Worm (Caenorhabditis elegans) whole organism, L1 larva: Measurements from ENCODE around the gene T24C4.2.

Experiments used
- C34B4.2 ChIP-seq: sonication (generic microtip); optimal IDR thresholded peaks from 2 replicates; lab custom pipeline; 2017; ENCODE audit warnings: mild to moderate bottlenecking, missing genetic modification characterization, missing compliant biosample characterization
- F16B12.6 ChIP-seq: fragments of 150-350 bp; optimal IDR thresholded peaks from 2 replicates; lab custom pipeline; 2014; ENCODE audit warnings: missing biosample characterization, missing genetic modification characterization
- alr-1 ChIP-seq: fragments of 200-800 bp; sonication (Bioruptor generic); optimal IDR thresholded peaks from 2 replicates; lab custom pipeline; 2018; ENCODE audit warnings: borderline replicate concordance, mild to moderate bottlenecking, missing genetic modification characterization, missing compliant biosample characterization
- aly-2 ChIP-seq: fragments of 150-350 bp; optimal IDR thresholded peaks from 2 replicates; lab custom pipeline; 2014; ENCODE audit warnings: missing biosample characterization, missing genetic modification characterization
- ama-1 ChIP-seq: fragments of 150-350 bp; optimal IDR thresholded peaks from 2 replicates; lab custom pipeline; 2014
- ceh-8 ChIP-seq: fragments of 200-800 bp; sonication (Bioruptor generic); optimal IDR thresholded peaks from 2 replicates; lab custom pipeline; 2018; ENCODE audit warnings: mild to moderate bottlenecking, missing genetic modification characterization, moderate library complexity, missing compliant biosample characterization
- dpl-1 ChIP-seq, 3 experiments: fragments of 150-350 bp in 2 of 3; sonication (generic microtip) in 1 of 3; optimal IDR thresholded peaks; 2 replicates each; lab custom pipeline; 2014 to 2017; ENCODE audit warnings: missing biosample characterization in 3 of 3, missing genetic modification characterization in 3 of 3, missing genetic modification reagents in 3 of 3
- dsc-1 ChIP-seq: sonication (generic microtip); optimal IDR thresholded peaks from 2 replicates; lab custom pipeline; 2016; ENCODE audit warnings: mild to moderate bottlenecking, missing genetic modification characterization, missing compliant biosample characterization
- egl-13 ChIP-seq: sonication (generic microtip); optimal IDR thresholded peaks from 2 replicates; lab custom pipeline; 2016; ENCODE audit warnings: missing genotype, missing genetic modification reagents, missing genetic modification characterization, missing compliant biosample characterization
- egl-27 ChIP-seq, 2 experiments: fragments of 150-350 bp in 1 of 2; sonication (generic microtip); optimal IDR thresholded peaks; 3 replicates each; lab custom pipeline; 2017 to 2018; ENCODE audit warnings: missing biosample characterization in 2 of 2, missing genetic modification characterization in 2 of 2, missing genetic modification reagents in 2 of 2
- elt-2 ChIP-seq: sonication (generic microtip); optimal IDR thresholded peaks from 2 replicates; lab custom pipeline; 2016; ENCODE audit warnings: missing genetic modification characterization, mild to moderate bottlenecking, inconsistent platforms, missing compliant biosample characterization, missing genetic modification reagents
- elt-3 ChIP-seq, 6 experiments: fragments of 150-350 bp in 1 of 6; sonication (generic microtip); optimal IDR thresholded peaks; 2 replicates each; lab custom pipeline; 2017 to 2018; ENCODE audit warnings: missing biosample characterization in 6 of 6, missing genetic modification characterization in 6 of 6, inconsistent platforms in 1 of 6
- ets-5 ChIP-seq: fragments of 200-800 bp; sonication (Bioruptor generic); IDR thresholded peaks from 2 replicates; pipeline ENCODE4 v1.3.6; 2022; ENCODE audit warnings: missing genetic modification characterization, missing compliant biosample characterization
- fkh-4 ChIP-seq: sonication (generic microtip); optimal IDR thresholded peaks from 2 replicates; lab custom pipeline; 2016; ENCODE audit warnings: missing compliant biosample characterization, missing genetic modification characterization, borderline replicate concordance
- fos-1 ChIP-seq: fragments of 150-350 bp; optimal IDR thresholded peaks from 2 replicates; lab custom pipeline; 2014; ENCODE audit warnings: missing biosample characterization, missing genetic modification characterization
- grh-1 ChIP-seq: fragments of 200-800 bp; sonication (Bioruptor generic); IDR thresholded peaks from 2 replicates; pipeline ENCODE4 v1.3.6; 2022; ENCODE audit warnings: missing genetic modification reagents, missing genetic modification characterization, missing compliant biosample characterization
- hlh-4 ChIP-seq: sonication (generic microtip); optimal IDR thresholded peaks from 2 replicates; lab custom pipeline; 2016; ENCODE audit warnings: mild to moderate bottlenecking, missing genetic modification characterization, missing compliant biosample characterization
- hpl-2 ChIP-seq: fragments of 150-350 bp; optimal IDR thresholded peaks from 2 replicates; lab custom pipeline; 2014; ENCODE audit warnings: missing biosample characterization, missing genetic modification reagents, missing genetic modification characterization
- isw-1 ChIP-seq: fragments of 200-800 bp; sonication (Bioruptor generic); IDR thresholded peaks from 2 replicates; pipeline ENCODE4 v1.3.6; 2022; ENCODE audit warnings: missing genetic modification characterization, missing compliant biosample characterization
- lin-13 ChIP-seq: fragments of 150-350 bp; optimal IDR thresholded peaks from 2 replicates; lab custom pipeline; 2014; ENCODE audit warnings: missing biosample characterization, missing genetic modification reagents, missing genetic modification characterization
- lin-14 ChIP-seq: fragments of 200-800 bp; sonication (Bioruptor generic); optimal IDR thresholded peaks from 2 replicates; lab custom pipeline; 2018; ENCODE audit warnings: mild to moderate bottlenecking, missing genetic modification characterization, moderate library complexity, missing compliant biosample characterization
- lin-15B ChIP-seq: fragments of 150-350 bp; sonication (generic microtip); optimal IDR thresholded peaks from 3 replicates; lab custom pipeline; 2014; ENCODE audit warnings: missing biosample characterization, missing genetic modification characterization
- lin-39 ChIP-seq: fragments of 150-350 bp; optimal IDR thresholded peaks from 2 replicates; lab custom pipeline; 2014; ENCODE audit warnings: missing biosample characterization, missing genetic modification reagents, missing genetic modification characterization
- lsy-2 ChIP-seq, 2 experiments: fragments of 150-350 bp; optimal IDR thresholded peaks; 2 replicates each; lab custom pipeline; 2014; ENCODE audit warnings: missing biosample characterization in 2 of 2, missing genetic modification characterization in 2 of 2
- mab-9 ChIP-seq: fragments of 200-800 bp; sonication (Bioruptor generic); IDR thresholded peaks from 2 replicates; pipeline ENCODE4 v1.3.6; 2022; ENCODE audit warnings: missing genetic modification reagents, missing genetic modification characterization, missing compliant biosample characterization
- mdl-1 ChIP-seq, 2 experiments: fragments of 150-350 bp; optimal IDR thresholded peaks; 2 replicates each; lab custom pipeline; 2014 to 2017; ENCODE audit warnings: missing biosample characterization in 2 of 2, missing genetic modification characterization in 2 of 2, inconsistent platforms in 1 of 2
- mef-2 ChIP-seq: fragments of 150-350 bp; optimal IDR thresholded peaks from 2 replicates; lab custom pipeline; 2014; ENCODE audit warnings: missing biosample characterization, missing genetic modification characterization
- mep-1 ChIP-seq: fragments of 150-350 bp; optimal IDR thresholded peaks from 2 replicates; lab custom pipeline; 2014; ENCODE audit warnings: missing biosample characterization, missing genetic modification characterization
- nhr-11 ChIP-seq: fragments of 150-350 bp; optimal IDR thresholded peaks from 2 replicates; lab custom pipeline; 2014; ENCODE audit warnings: missing biosample characterization, missing genetic modification characterization
- nhr-237 ChIP-seq: fragments of 150-350 bp; optimal IDR thresholded peaks from 2 replicates; lab custom pipeline; 2014; ENCODE audit warnings: missing biosample characterization, missing genetic modification characterization
- nhr-71 ChIP-seq: sonication (generic microtip); optimal IDR thresholded peaks from 2 replicates; lab custom pipeline; 2016; ENCODE audit warnings: mild to moderate bottlenecking, missing genetic modification characterization, moderate library complexity, missing compliant biosample characterization
- nhr-77 ChIP-seq: fragments of 150-350 bp; optimal IDR thresholded peaks from 2 replicates; lab custom pipeline; 2014; ENCODE audit warnings: missing biosample characterization, missing genetic modification characterization
- nhr-84 ChIP-seq: sonication (generic microtip); optimal IDR thresholded peaks from 2 replicates; lab custom pipeline; 2017; ENCODE audit warnings: missing biosample characterization, missing genetic modification characterization
- nhr-85 ChIP-seq: sonication (generic microtip); peaks from one replicate; lab custom pipeline; 2016; ENCODE audit warnings: missing genetic modification characterization, inconsistent platforms, missing compliant biosample characterization
- nhr-90 ChIP-seq: sonication (generic microtip); optimal IDR thresholded peaks from 2 replicates; lab custom pipeline; 2016; ENCODE audit warnings: mild to moderate bottlenecking, missing genetic modification characterization, missing compliant biosample characterization; ENCODE audit not compliant: poor library complexity
- pag-3 ChIP-seq: sonication (generic microtip); optimal IDR thresholded peaks from 2 replicates; lab custom pipeline; 2017; ENCODE audit warnings: missing genetic modification characterization, mild to moderate bottlenecking, missing compliant biosample characterization, antibody characterized with exemption, borderline replicate concordance; ENCODE audit not compliant: insufficient read depth
- pqm-1 ChIP-seq: sonication (generic microtip); optimal IDR thresholded peaks from 3 replicates; lab custom pipeline; 2017; ENCODE audit warnings: missing biosample characterization, missing genetic modification characterization
- rnt-1 ChIP-seq: sonication (generic microtip); optimal IDR thresholded peaks from 2 replicates; lab custom pipeline; 2016; ENCODE audit warnings: mild to moderate bottlenecking, missing genetic modification characterization, moderate library complexity, missing compliant biosample characterization
- skn-1 ChIP-seq: fragments of 150-350 bp; optimal IDR thresholded peaks from 2 replicates; lab custom pipeline; 2014; ENCODE audit warnings: missing biosample characterization, missing genetic modification characterization
- snu-23 ChIP-seq: sonication (generic microtip); optimal IDR thresholded peaks from 2 replicates; lab custom pipeline; 2016; ENCODE audit warnings: missing genetic modification characterization, missing compliant biosample characterization
- sox-4 ChIP-seq: sonication (generic microtip); optimal IDR thresholded peaks from 2 replicates; lab custom pipeline; 2016; ENCODE audit warnings: missing genetic modification characterization, missing compliant biosample characterization
- sptf-1 ChIP-seq: fragments of 150-350 bp; optimal IDR thresholded peaks from 2 replicates; lab custom pipeline; 2014; ENCODE audit warnings: missing biosample characterization, missing genetic modification characterization
- sup-37 ChIP-seq: fragments of 200-800 bp; sonication (Bioruptor generic); optimal IDR thresholded peaks from 2 replicates; lab custom pipeline; 2018; ENCODE audit warnings: mild to moderate bottlenecking, missing genetic modification characterization, missing compliant biosample characterization
- swsn-7 ChIP-seq: sonication (generic microtip); optimal IDR thresholded peaks from 2 replicates; lab custom pipeline; 2016; ENCODE audit warnings: missing genetic modification characterization, missing compliant biosample characterization
- tbx-2 ChIP-seq: sonication (generic microtip); optimal IDR thresholded peaks from 2 replicates; lab custom pipeline; 2016; ENCODE audit warnings: missing genetic modification characterization, missing compliant biosample characterization
- tlp-1 ChIP-seq: fragments of 150-350 bp; optimal IDR thresholded peaks from 2 replicates; lab custom pipeline; 2014; ENCODE audit warnings: missing biosample characterization, missing genetic modification characterization
- unc-62 ChIP-seq: fragments of 150-350 bp; optimal IDR thresholded peaks from 2 replicates; lab custom pipeline; 2014; ENCODE audit warnings: missing biosample characterization, missing genetic modification reagents, missing genetic modification characterization
- unc-86 ChIP-seq: sonication (generic microtip); optimal IDR thresholded peaks from 2 replicates; lab custom pipeline; 2016; ENCODE audit warnings: missing genetic modification characterization, missing compliant biosample characterization
- xbp-1 ChIP-seq: sonication (generic microtip); optimal IDR thresholded peaks from 2 replicates; lab custom pipeline; 2016; ENCODE audit warnings: missing genetic modification characterization, missing compliant biosample characterization
- zag-1 ChIP-seq: fragments of 150-350 bp; optimal IDR thresholded peaks from 2 replicates; lab custom pipeline; 2014; ENCODE audit warnings: missing biosample characterization, missing genetic modification characterization
- zip-4 ChIP-seq: fragments of 200-800 bp; sonication (Bioruptor generic); optimal IDR thresholded peaks from 2 replicates; lab custom pipeline; 2018; ENCODE audit warnings: mild to moderate bottlenecking, missing genetic modification characterization, moderate library complexity, missing compliant biosample characterization
- ztf-11 ChIP-seq, 2 experiments: sonication (generic microtip); optimal IDR thresholded peaks; 2 replicates each; lab custom pipeline; 2016 to 2017; ENCODE audit warnings: missing genetic modification characterization in 2 of 2, missing biosample characterization in 1 of 2, missing compliant biosample characterization in 1 of 2
- ztf-4 ChIP-seq: fragments of 150-350 bp; optimal IDR thresholded peaks from 2 replicates; lab custom pipeline; 2014; ENCODE audit warnings: missing biosample characterization, missing genetic modification characterization

Gene T24C4.2

ce11 chrIII:887874-888299 lies 18.1 kb upstream of the T24C4.2 start:
- TF ChIP-seq lin-14 (peak; percentile 96), nhr-84 (tag; lab: Kevin White, UChicago) (no peak), fos-1 (tag; lab: Kevin White, UChicago) (peak; percentile 26), tbx-2 (tag; lab: Kevin White, UChicago) (peak; percentile 77), ets-5 (GFP tag; lab: Robert Waterston, UW) (no peak), nhr-85 (tag; lab: Kevin White, UChicago) (peak; percentile 84), dpl-1 (GFP tag; optimal IDR thresholded peaks at IDR 0.05; lab: Kevin White, UChicago) (peak; percentile 11 to 45 (median 18)), xbp-1 (tag; lab: Kevin White, UChicago) (peak; percentile 65), F16B12.6 (tag; lab: Kevin White, UChicago) (peak; percentile 4), elt-2 (tag; lab: Kevin White, UChicago) (no peak), nhr-90 (peak; percentile 47), unc-62 (GFP tag; lab: Kevin White, UChicago) (no peak), zag-1 (tag; lab: Kevin White, UChicago) (peak; percentile 44), swsn-7 (tag; lab: Kevin White, UChicago) (peak; percentile 86), mef-2 (no peak), ceh-8 (GFP tag; lab: Kevin White, UChicago) (no peak), C34B4.2 (no peak), grh-1 (GFP tag; lab: Robert Waterston, UW) (no peak), mab-9 (GFP tag; lab: Robert Waterston, UW) (peak; percentile 48; the same call in 1 of the 2 replicates), alr-1 (no peak), sox-4 (tag; lab: Kevin White, UChicago) (peak; percentile 49), ama-1 (lab: Kevin White, UChicago) (no peak), unc-86 (tag; lab: Kevin White, UChicago) (peak; percentile 87), pag-3 (no peak), skn-1 (tag; lab: Kevin White, UChicago) (peak; percentile 56), lin-13 (no peak), fkh-4 (tag; lab: Kevin White, UChicago) (no peak), tlp-1 (no peak), sup-37 (GFP tag; lab: Kevin White, UChicago) (no peak), ztf-4 (tag; lab: Kevin White, UChicago) (no peak), mep-1 (tag; lab: Kevin White, UChicago) (peak; percentile 59), nhr-237 (tag; lab: Kevin White, UChicago) (no peak), lin-15B (tag; lab: Kevin White, UChicago) (peak; percentile 26), hpl-2 (GFP tag; lab: Kevin White, UChicago) (no peak), lsy-2 (tag; optimal IDR thresholded peaks at IDR 0.05; lab: Kevin White, UChicago) (peak; percentile 62 to 76), isw-1 (peak; percentile 58), rnt-1 (tag; lab: Kevin White, UChicago) (peak; percentile 75), lin-39 (tag; lab: Kevin White, UChicago) (no peak), pqm-1 (tag; lab: Kevin White, UChicago) (no peak), zip-4 (no peak), sptf-1 (tag; lab: Kevin White, UChicago) (no peak), elt-3 (tag; optimal IDR thresholded peaks at IDR 0.05; lab: Kevin White, UChicago) (peak in 2 of 6 experiments; percentile 14 to 52), nhr-71 (tag; lab: Kevin White, UChicago) (peak; percentile 88), ztf-11 (tag; optimal IDR thresholded peaks at IDR 0.05; lab: Kevin White, UChicago) (peak in 1 of 2 experiments; percentile 60), snu-23 (GFP tag; lab: Kevin White, UChicago) (peak; percentile 85), aly-2 (tag; lab: Kevin White, UChicago) (peak; percentile 60), nhr-77 (tag; lab: Kevin White, UChicago) (peak; percentile 40), dsc-1 (tag; lab: Kevin White, UChicago) (peak; percentile 49), nhr-11 (tag; lab: Kevin White, UChicago) (peak; percentile 4), egl-13 (peak; percentile 79), egl-27 (tag; optimal IDR thresholded peaks at IDR 0.05; lab: Kevin White, UChicago) (no peak), hlh-4 (tag; lab: Kevin White, UChicago) (no peak), mdl-1 (tag; optimal IDR thresholded peaks at IDR 0.05; lab: Kevin White, UChicago) (peak; percentile 55 to 69)
